Worm (Caenorhabditis elegans) whole organism, L1 larva: Measurements from ENCODE around the gene Y54G11A.9.

ENCODE experiments used
- C04F5.9 ChIP-seq: sonication (generic microtip); optimal IDR thresholded peaks from 2 replicates; lab custom pipeline; 2016; ENCODE audit warnings: missing genetic modification characterization, missing compliant biosample characterization
- fkh-10 ChIP-seq: sonication (generic microtip); optimal IDR thresholded peaks from 2 replicates; lab custom pipeline; 2017; ENCODE audit warnings: missing biosample characterization, missing genetic modification reagents, missing genetic modification characterization
- tbx-2 ChIP-seq: sonication (generic microtip); optimal IDR thresholded peaks from 2 replicates; lab custom pipeline; 2016; ENCODE audit warnings: missing genetic modification characterization, missing compliant biosample characterization

DNA sequence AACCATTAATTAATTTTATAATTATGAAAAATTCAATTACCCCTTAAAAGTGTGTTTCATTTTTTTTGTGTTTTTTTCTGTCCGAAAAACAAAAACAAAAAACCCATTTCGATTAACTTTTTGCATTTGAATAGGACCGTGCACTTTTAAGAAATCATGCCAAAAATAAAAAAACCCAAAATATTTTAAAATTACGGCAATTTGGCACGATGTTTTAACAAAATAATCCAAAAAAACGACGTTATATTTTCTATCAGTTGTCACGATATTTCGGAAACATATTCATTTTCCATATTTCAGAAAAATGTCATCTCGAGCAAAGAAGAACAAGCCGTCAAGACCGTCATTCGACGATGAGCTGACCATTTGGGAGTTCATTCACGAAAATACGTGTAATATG, 15.5 kb upstream of the Y54G11A.9 start, which contains the start of gene tebp-1:
- TF ChIP-seq C04F5.9 (tag; lab: Kevin White, UChicago) (no peak), tbx-2 (tag; lab: Kevin White, UChicago) (no peak), fkh-10 (GFP tag; lab: Kevin White, UChicago) (no peak)
